Worm (Caenorhabditis elegans): ENCODE measurements around the gene Y54G9A.5.
A peak's percentile ranks its signal among the peaks of the same experiment; 100 is the strongest.

Gene Y54G9A.5

ce11 chrII:13673605-13674193 is 49.1 kb upstream of the Y54G9A.5 start:
- TF ChIP-seq mep-1 (tag; optimal IDR thresholded peaks at IDR 0.05) (no peak), nhr-102 (tag; optimal IDR thresholded peaks at IDR 0.05) (peak; percentile 45), hif-1 (tag; optimal IDR thresholded peaks at IDR 0.05) (peak in 1 of 2 experiments; percentile 7), mxl-2 (GFP tag; conservative IDR thresholded peaks at IDR 0.05) (no peak), lin-1 (GFP tag; IDR thresholded peaks at IDR 0.05) (0 out of 2 replicates have a peak, but pooled peaks have one; percentile 24), ceh-62 (tag; optimal IDR thresholded peaks at IDR 0.05) (no peak), F49E8.2 (tag; optimal IDR thresholded peaks at IDR 0.05; ENCODE audit: borderline replicate concordance) (no peak), pha-4 (GFP tag; IDR thresholded peaks at IDR 0.05) (no peak), pha-4 (tag; optimal IDR thresholded peaks at IDR 0.05) (no peak), ama-1 (optimal IDR thresholded peaks at IDR 0.05) (no peak), fkh-10 (GFP tag; optimal IDR thresholded peaks at IDR 0.05) (no peak), rbr-2 (tag; optimal IDR thresholded peaks at IDR 0.05) (no peak), spr-3 (GFP tag; optimal IDR thresholded peaks at IDR 0.05) (no peak), dmd-6 (GFP tag; IDR thresholded peaks at IDR 0.05) (0 out of 2 replicates have a peak, but pooled peaks have one; percentile 20), daf-16 (GFP tag; optimal IDR thresholded peaks at IDR 0.05) (no peak), daf-16 (tag; optimal IDR thresholded peaks at IDR 0.05) (peak; percentile 4), hlh-11 (tag; optimal IDR thresholded peaks at IDR 0.05) (peak; percentile 70), nhr-77 (tag; optimal IDR thresholded peaks at IDR 0.05) (peak; percentile 20), T20F7.1 (GFP tag; optimal IDR thresholded peaks at IDR 0.05) (no peak), R02D3.7 (tag; optimal IDR thresholded peaks at IDR 0.05) (no peak), duxl-1 (tag; optimal IDR thresholded peaks at IDR 0.05; ENCODE audit: poor library complexity) (no peak), zag-1 (tag; optimal IDR thresholded peaks at IDR 0.05) (no peak), Y5F2A.4 (GFP tag; optimal IDR thresholded peaks at IDR 0.05) (no peak), ceh-44 (GFP tag; IDR thresholded peaks at IDR 0.05) (no peak), D1046.2 (GFP tag; IDR thresholded peaks at IDR 0.05) (no peak), php-3 (GFP tag; IDR thresholded peaks at IDR 0.05) (no peak), mdl-1 (tag; optimal IDR thresholded peaks at IDR 0.05) (peak in 1 of 2 experiments; percentile 66), arid-1 (GFP tag; conservative IDR thresholded peaks at IDR 0.05) (no peak), tra-1 (GFP tag; IDR thresholded peaks at IDR 0.05) (no peak), nhr-41 (GFP tag; IDR thresholded peaks at IDR 0.05) (no peak), nhr-42 (GFP tag; IDR thresholded peaks at IDR 0.05) (no peak), mdt-29 (GFP tag; IDR thresholded peaks at IDR 0.05) (no peak), nhr-48 (tag; optimal IDR thresholded peaks at IDR 0.05) (peak; percentile 48), nhr-111 (GFP tag; optimal IDR thresholded peaks at IDR 0.05) (no peak), hlh-30 (tag; optimal IDR thresholded peaks at IDR 0.05; ENCODE audit: insufficient read depth) (peak; percentile 68), ZK337.2 (GFP tag; IDR thresholded peaks at IDR 0.05) (no peak), ceh-28 (tag; optimal IDR thresholded peaks at IDR 0.05) (no peak), saeg-2 (GFP tag; IDR thresholded peaks at IDR 0.05) (no peak), ztf-7 (tag; optimal IDR thresholded peaks at IDR 0.05) (no peak), F37D6.2 (tag; optimal IDR thresholded peaks at IDR 0.05) (no peak), egl-43 (GFP tag; IDR thresholded peaks at IDR 0.05) (no peak), dmd-8 (GFP tag; IDR thresholded peaks at IDR 0.05) (no peak), unc-39 (tag; optimal IDR thresholded peaks at IDR 0.05) (no peak), zfp-2 (tag; optimal IDR thresholded peaks at IDR 0.05) (no peak), ZK546.5 (tag; optimal IDR thresholded peaks at IDR 0.05) (no peak), unc-130 (GFP tag; optimal IDR thresholded peaks at IDR 0.05) (no peak), Y48G9A.11 (GFP tag; IDR thresholded peaks at IDR 0.05) (no peak), daf-12 (tag; optimal IDR thresholded peaks at IDR 0.05) (no peak), nhr-28 (tag; optimal IDR thresholded peaks at IDR 0.05) (peak; percentile 29), sdz-12 (GFP tag; optimal IDR thresholded peaks at IDR 0.05) (no peak), ceh-32 (tag; optimal IDR thresholded peaks at IDR 0.05; ENCODE audit: poor library complexity) (no peak)
